Worm (Caenorhabditis elegans): ENCODE measurements around the gene F59B8.1.

- no peak for TF ChIP-seq dve-1 (tag; optimal IDR thresholded peaks at IDR 0.05)
- TF ChIP-seq ref-2 (tag; optimal IDR thresholded peaks at IDR 0.05), result no peak
- no peak for TF ChIP-seq zip-5 (tag; optimal IDR thresholded peaks at IDR 0.05)
- no peak for TF ChIP-seq ceh-18 (tag; optimal IDR thresholded peaks at IDR 0.05)
- no peak for TF ChIP-seq ceh-19 (GFP tag; optimal IDR thresholded peaks at IDR 0.05)
- no peak for TF ChIP-seq pax-1 (tag; optimal IDR thresholded peaks at IDR 0.05)
- TF ChIP-seq unc-42 (tag; optimal IDR thresholded peaks at IDR 0.05), result no peak
- TF ChIP-seq dmd-4 (tag; optimal IDR thresholded peaks at IDR 0.05; ENCODE audit: borderline replicate concordance), result no peak
- TF ChIP-seq unc-3 (GFP tag; conservative IDR thresholded peaks at IDR 0.05), result no peak
- TF ChIP-seq unc-3 (tag; optimal IDR thresholded peaks at IDR 0.05), result no peak
- no peak for TF ChIP-seq pqm-1 (tag; optimal IDR thresholded peaks at IDR 0.05)
- no peak for TF ChIP-seq C08G9.2 (tag; optimal IDR thresholded peaks at IDR 0.05)
- no peak for TF ChIP-seq pha-2 (tag; optimal IDR thresholded peaks at IDR 0.05)
- no peak for TF ChIP-seq unc-55 (GFP tag; optimal IDR thresholded peaks at IDR 0.05)
- TF ChIP-seq lin-11 (tag; optimal IDR thresholded peaks at IDR 0.05), result no peak
These were observed 57.0 kb downstream of the F59B8.1 start, which contains the start of gene gadr-2 for ce11 chrIV:9485040-9485439.

Measured in whole organism, late embryonic.